Fruit fly (Drosophila melanogaster) whole organism, larva: ENCODE results near the gene baf.
"Not testable (repeated sequence)": the region's sequence is repeated elsewhere in the genome, so short reads cannot be mapped to it uniquely, and the experiment has no call there.

Experiments
- noc ChIP-seq: fragments of 200-800 bp; sonication (Bioruptor generic); optimal IDR thresholded peaks from 3 replicates; lab custom pipeline; 2019; ENCODE audit warnings: missing biosample characterization, mild to moderate bottlenecking, missing genetic modification characterization, moderate library complexity

baf gene

DNA sequence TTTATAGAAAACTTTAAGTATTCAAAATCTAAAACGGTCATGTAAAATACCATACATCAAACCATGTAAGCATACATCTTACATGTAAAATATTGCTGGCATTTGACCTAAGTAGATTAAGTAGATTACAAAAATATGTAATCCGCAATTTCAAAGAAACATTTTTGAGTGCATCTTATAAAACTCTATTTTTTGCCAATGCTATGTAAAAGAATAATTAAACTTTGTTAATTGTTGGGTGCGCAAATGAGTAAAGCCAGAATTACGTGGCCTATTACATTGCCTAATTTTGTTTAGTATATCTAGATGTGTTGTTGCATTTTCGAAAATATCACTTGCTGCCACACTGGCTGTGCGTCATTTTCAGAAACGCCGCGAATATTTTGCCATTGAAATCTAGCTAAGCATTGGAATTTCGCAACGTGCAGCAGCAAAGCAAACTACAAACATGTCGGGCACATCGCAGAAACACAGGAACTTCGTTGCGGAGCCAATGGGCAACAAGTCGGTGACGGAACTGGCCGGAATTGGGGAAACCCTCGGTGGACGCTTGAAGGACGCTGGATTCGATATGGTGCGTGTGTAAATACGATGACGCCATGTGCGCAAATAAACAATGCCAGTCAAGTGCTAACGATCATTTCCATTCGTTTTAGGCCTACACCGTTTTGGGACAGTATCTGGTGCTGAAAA lies at the start of gene baf:
Gene baf, plus strand, starts transcription at position 303 of the 693 bp plus-strand sequence.
- TF ChIP-seq noc (tag; lab: Kevin White, UChicago), result no peak

DNA sequence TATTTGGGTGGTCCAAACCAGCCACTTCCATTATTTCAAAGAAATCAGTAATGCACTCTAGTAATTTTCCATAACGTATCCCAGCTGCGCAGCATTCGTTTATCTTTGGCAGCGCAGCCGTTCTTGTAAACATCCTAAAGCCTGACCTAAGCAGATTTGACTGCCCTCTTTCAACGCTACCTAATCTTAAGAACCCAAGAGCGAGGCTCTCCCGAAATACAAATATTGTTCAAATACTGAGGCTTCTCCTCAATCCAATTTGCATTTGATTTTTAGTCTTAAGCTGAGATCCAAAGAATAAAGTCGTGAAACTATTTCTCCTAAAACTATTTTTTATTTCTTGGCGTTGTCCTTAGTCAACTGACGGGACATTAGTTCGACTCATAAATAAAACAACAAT lies 45.6 kb upstream of the baf start, which contains the start of gene CG7231:
Gene CG7231, plus strand, starts transcription at position 301 of the 400 bp plus-strand sequence.
- not testable (repeated sequence) for TF ChIP-seq noc (tag; lab: Kevin White, UChicago)

DNA sequence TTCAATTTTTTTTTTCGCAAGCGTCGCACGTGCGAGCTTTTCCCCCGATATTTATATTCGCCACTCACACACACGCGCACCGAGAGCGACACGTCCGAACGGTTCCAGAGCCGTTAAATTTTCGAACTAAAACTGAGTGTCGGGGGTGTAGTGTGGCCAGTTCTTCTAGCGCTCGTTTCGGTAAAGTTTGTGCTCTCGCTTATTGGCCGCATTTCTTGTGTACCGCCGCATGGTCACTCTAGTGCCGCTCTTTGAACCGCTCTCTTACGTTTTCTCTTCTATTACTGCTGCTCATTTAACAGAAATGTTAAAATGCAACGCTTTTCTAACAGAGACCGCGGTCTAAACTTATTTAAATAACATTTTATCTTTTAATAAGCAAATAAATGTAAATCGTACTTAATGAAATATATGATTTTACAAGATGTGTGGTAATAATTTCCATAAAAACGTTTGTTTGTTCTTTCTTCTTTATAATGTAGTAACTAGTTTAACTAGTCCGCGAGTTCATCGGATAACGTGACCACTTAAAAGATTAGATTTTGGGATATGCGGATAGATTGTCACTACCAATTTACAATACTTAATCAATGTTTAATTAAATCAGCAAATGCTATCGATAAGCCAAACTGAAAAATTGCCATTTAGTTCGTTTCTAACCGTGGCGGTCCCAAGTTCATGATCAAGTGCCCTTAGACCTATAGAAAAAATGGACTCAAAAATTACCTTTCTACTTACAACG lies 45.0 kb upstream of the baf start, which contains the start of gene Snoo:
Gene Snoo, minus strand, starts transcription at position 138 of the 742 bp plus-strand sequence.
- TF ChIP-seq noc (tag; lab: Kevin White, UChicago), result no peak

DNA sequence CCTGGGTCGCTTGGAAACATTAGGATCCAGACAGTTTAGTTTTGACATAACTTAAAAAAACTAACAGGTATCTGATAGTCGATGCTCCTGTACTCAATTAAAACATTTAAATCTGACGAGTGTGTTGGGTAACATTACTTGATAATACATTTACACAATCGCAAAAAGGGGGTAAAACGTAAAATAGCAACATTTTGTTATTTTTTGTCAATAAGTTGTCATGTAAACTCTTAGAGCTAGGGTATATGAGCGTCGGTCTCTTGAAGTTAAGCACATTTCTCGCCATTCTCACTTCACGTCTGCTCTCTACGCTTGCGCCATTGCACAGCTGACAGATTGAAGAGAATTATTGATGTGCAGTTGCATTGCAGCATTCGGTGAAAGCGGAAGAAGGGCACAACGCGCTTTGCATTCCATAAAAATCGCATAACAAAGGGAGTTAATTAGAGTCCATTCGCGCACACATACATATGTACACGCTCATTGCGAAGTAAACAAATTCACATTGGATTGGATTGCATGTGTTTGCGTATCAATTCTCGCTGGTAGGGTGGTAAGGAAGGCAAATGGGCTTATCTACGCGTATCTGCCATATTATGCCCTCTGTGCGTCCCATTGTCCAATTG lies 44.3 kb upstream of the baf start:
- no peak for TF ChIP-seq noc (tag; lab: Kevin White, UChicago)

DNA sequence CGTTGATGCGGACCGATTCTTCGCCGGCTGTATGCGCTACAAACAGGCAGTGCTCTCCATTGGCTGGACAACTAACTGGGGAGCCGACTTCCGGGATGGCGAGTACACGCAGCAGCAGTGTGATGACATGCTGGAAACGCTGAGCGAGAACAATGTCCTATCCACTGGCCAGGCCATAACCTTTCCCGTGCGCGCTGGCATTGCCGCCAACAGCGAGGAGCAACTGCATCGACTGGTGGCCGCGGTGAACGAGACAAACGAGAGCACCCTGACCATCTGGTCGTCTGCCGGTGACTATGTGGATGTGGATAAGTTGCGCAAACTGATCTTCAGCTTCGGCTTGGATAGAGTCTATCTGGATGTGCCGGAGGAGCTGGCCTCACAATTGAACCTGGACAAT lies 43.1 kb upstream of the baf start:
- no peak for TF ChIP-seq noc (tag; lab: Kevin White, UChicago)

DNA sequence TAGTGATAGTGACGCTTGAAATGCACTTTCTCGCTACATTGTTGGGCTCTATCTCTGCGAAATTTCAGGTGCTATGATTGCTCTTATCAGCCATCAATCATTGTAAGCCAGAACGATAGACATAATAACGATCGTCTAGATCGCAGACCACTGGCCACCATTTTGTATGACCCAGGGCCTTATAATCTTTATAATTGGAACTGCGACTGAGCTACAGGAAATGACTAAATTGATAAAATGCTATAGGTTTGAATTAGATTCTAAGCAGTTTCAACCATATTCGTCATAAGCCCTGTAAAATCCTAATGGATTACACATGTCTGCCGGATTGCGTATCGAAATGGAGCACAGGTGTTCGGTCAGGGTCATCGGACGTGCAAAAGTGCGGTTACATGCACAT lies 39.4 kb upstream of the baf start:
- TF ChIP-seq noc (tag; lab: Kevin White, UChicago), result peak; percentile 22

dm6 chr2L:7990720-7991119 lies 38.5 kb upstream of the baf start:
- TF ChIP-seq noc (tag; lab: Kevin White, UChicago), result no peak

DNA sequence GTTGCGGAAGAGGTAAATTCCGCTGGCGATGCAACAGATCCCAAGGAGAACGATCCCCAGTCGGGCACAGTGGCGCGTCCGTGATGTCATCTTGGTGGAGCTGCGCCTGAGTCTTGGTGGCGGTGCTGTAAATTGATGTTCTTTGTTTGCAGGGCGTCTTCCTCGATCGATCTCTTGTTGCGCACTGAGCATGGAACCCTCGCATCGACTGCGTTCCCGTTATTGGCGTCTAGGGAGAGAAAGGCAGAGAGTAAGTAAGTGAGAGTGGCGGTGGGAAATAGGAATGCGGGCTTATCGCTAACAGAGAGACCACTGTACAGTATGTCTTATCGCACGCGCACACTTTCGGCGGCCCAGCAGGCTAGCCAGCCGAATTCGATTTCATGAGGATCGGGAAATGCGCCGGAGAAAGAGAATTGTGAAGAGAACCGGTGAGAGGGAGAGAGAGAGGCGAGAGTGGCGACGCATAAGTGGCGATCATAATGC lies 37.8 kb upstream of the baf start:
- no peak for TF ChIP-seq noc (tag; lab: Kevin White, UChicago)

- TF ChIP-seq noc (tag; lab: Kevin White, UChicago), result no peak
Observed at dm6 chr2L:7991951-7992350, 37.3 kb upstream of the baf start.

DNA sequence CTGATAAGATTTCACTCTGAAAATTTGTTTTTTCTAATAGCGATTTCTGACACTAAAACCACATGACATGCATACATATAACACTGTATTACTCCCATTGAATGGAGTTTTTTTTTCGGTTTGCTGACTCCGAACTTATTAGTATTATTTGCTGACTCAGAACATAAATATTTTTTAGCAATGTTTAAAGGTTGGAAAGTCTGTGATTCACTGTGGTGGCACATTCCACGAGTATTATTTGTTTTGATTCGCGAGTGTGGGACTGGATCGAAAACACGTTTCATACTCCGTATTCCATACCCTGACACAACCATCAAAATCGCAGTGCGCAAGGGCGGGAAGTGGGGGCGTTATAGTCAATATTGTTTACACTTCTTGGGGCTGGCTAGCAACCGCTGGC lies 36.6 kb upstream of the baf start:
- TF ChIP-seq noc (tag; lab: Kevin White, UChicago), result no peak

DNA sequence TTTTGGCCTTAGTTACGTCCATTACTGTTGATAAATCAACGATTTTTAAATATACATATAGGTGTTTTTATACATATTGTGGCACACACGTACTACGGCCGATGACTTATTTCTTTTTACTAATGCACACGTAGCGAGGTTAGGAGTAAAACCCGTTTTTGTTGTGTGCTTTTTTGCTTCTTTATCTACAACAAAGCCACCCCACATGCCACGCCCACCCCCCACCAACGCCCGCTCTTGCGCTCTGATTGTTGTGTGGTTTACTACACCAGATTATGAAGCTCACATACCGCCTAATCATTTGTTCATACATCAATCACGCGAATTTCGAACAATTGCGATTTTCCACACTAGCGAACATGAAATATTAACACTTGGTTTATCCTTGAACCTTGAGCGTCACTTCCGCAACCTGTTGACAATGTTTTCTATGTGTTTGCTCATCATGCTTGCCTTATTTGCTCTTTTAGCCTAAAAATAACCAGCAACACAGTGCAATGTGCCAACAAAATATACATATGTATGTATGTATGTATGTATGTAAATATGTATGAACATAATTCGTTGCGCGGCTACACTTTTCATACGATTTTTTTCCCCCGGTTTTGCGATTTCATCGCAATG lies 36.1 kb upstream of the baf start:
- TF ChIP-seq noc (tag; lab: Kevin White, UChicago), result no peak

DNA sequence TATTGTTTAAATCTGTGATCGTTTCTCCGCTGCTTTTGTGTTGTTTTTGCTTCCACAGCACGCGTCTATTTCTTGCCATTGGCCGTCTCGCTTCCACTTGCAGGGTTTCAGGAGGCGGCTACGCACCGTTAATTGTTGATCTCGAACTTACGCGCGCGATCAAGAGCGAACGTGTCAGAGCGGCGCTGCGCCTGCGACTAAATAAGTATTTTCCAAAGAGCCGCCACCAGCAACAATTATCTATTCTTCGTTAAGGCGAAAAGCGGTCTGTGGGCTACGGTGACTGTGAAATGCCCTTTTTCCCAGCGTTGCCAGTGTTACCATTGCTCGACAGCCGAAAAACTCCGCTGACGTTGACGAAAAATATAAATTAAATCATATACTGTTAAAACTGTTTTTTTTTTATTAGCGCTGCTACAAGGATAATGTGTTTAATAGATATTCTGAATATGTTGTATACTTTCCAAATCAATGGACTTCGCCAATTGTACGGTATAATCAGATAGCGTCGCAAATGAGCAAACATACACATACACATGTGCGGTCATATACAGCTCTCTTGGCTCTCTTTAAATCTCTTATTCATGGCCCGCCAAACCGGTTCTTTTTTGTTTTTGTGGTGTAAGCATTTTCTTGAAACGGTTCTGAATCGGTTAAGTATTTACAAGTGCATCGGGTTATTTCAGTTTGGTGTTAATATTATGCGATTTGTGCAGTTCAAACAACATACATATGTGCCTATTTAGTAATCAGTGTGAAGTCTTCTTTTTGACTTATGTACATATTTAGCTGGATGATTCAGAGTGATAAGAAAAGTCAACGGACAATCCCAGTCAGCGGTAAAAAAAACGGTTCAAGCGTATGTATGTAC lies 35.0 kb upstream of the baf start, which contains the start of gene pes:
Gene pes, minus strand, starts transcription at position 201 of the 871 bp plus-strand sequence.
- TF ChIP-seq noc (tag; lab: Kevin White, UChicago), result peak; percentile 63

DNA sequence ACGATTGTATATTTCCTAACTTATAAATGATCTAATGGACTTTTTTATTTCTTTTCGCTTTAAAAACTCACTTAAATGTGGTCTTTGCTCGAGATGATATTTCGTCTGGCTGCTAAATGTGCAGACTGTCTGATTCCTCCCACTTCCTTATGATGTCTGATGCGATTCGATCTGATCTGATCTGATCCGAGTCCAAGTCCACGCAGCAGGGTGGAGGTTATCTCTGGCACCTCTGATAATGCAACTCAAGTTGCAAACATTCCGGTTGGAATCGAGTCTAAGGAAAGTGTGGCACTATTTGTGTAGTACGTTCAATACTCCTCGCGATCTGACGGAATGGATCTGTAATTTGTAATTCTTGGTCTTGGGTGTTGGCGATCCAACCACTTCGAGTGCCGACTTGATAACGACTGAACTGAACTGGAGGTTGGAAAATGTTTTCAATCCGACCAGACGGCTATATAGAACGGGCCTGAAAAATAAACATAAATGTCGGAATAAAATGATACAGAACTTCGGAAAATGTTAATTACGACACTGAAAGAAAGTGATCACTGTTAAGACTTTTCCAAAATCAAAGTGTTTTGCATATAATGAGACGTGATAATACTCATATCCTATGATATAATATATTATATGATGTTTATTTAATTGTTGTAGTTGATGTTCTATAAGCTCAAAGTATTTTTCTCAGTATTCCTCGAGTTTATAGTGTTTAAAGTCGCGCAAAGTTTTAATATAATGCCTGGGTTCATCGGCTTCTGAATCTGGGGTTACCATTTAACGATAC lies 31.8 kb upstream of the baf start:
- TF ChIP-seq noc (tag; lab: Kevin White, UChicago), result no peak

DNA sequence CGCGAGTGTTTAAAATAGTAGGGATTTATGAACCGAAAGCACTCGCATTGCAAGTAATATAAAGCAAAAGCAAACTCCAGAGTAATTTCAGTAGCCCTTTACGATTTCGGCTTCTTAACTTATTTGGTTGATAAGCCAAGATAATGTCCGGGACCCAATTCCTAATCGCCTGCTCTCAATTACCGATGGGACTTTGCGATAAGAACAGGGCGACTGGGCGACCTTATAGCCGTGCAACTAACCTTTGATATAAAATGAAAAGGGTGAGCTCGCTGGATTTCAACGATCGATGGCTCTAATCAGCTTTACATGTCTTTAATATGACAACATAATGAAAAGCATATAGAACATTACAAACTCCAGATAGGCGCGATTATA lies 31.2 kb upstream of the baf start, which contains the start of gene CG7227:
Gene CG7227, minus strand, starts transcription at position 72 of the 378 bp plus-strand sequence.
- TF ChIP-seq noc (tag; lab: Kevin White, UChicago), result no peak
